Fruit fly (Drosophila melanogaster): ENCODE results near the gene CG42637.

The CG42637 gene

DNA sequence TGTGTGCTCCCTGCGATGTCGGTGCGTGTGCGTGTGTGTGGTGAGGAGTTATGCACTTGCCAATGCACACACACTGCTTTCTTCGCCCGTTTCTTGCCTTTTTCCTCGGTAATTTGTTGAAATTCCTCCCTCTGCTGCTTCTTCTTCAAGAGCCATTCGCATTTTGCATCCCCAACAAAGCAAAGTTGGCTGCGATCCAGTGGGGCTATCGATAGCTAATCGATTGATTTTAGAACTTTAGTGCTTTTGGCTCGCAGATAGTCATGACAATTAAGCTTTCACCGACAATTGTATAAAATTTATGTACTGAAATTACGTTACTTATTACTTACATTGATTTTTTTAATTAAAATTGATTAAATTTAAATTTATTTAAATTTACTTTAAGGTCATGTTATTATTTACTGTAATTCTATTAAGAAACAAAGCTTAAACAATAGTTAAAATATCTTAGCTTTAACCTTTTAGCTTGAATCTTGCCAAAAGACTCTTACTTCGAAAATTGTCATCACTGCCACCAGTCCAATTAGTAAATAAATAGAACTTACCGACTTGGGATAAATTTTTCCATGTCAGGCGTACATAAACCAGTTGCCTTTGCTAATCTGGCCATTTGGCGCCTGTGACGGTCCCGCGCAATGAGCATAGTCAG, 40.9 kb upstream of the CG42637 start, which contains the start of the genes trc and CG32221 (continued):
- TF ChIP-seq CG12391 (tag; optimal IDR thresholded peaks at IDR 0.05) (peak; percentile 53), Blimp-1 (GFP tag; optimal IDR thresholded peaks at IDR 0.05) (no peak), CG31365 (tag; optimal IDR thresholded peaks at IDR 0.05) (no peak), CG11696 (GFP tag; IDR thresholded peaks at IDR 0.05) (no peak), CG30403 (GFP tag; optimal IDR thresholded peaks at IDR 0.05) (peak; percentile 45), Pdp1 (GFP tag; optimal IDR thresholded peaks at IDR 0.05) (no peak), vvl (GFP tag; IDR thresholded peaks at IDR 0.05) (peak; percentile 44), CG12942 (GFP tag; optimal IDR thresholded peaks at IDR 0.05) (peak; percentile 27), CG1602 (GFP tag; optimal IDR thresholded peaks at IDR 0.05) (peak; percentile 17), CG11504 (tag; optimal IDR thresholded peaks at IDR 0.05) (no peak), ac (GFP tag; optimal IDR thresholded peaks at IDR 0.05) (no peak), PHDP (tag; optimal IDR thresholded peaks at IDR 0.05) (no peak), Poxn (GFP tag; IDR thresholded peaks at IDR 0.05) (no peak), ranshi (GFP tag; IDR thresholded peaks at IDR 0.05) (peak; percentile 42; the same call in 1 of the 2 replicates), Nf-YC (tag; optimal IDR thresholded peaks at IDR 0.05) (no peak), z (GFP tag; IDR thresholded peaks at IDR 0.05) (no peak), CG3065 (GFP tag; optimal IDR thresholded peaks at IDR 0.05) (no peak), CG30020 (tag; optimal IDR thresholded peaks at IDR 0.05) (peak; percentile 31), Neu2 (GFP tag; optimal IDR thresholded peaks at IDR 0.05; ENCODE audit: borderline replicate concordance) (no peak), tx (GFP tag; optimal IDR thresholded peaks at IDR 0.05) (no peak), CG2116 (GFP tag; optimal IDR thresholded peaks at IDR 0.05) (peak; percentile 62), jing (GFP tag; optimal IDR thresholded peaks at IDR 0.05) (no peak), Elba2 (GFP tag; optimal IDR thresholded peaks at IDR 0.05) (no peak), CG1832 (GFP tag; optimal IDR thresholded peaks at IDR 0.05) (no peak), MBD-R2 (GFP tag; IDR thresholded peaks at IDR 0.05) (peak; percentile 81), CG12744 (GFP tag; optimal IDR thresholded peaks at IDR 0.05) (no peak), h (optimal IDR thresholded peaks at IDR 0.05) (no peak), B-H2 (GFP tag; optimal IDR thresholded peaks at IDR 0.05) (peak; percentile 89), otp (GFP tag; IDR thresholded peaks at IDR 0.05) (no peak), pho (GFP tag; optimal IDR thresholded peaks at IDR 0.05) (peak; percentile 11), lilli (GFP tag; optimal IDR thresholded peaks at IDR 0.05) (no peak), CG12236 (GFP tag; optimal IDR thresholded peaks at IDR 0.05) (no peak), dmrt11E (tag; optimal IDR thresholded peaks at IDR 0.05) (peak; percentile 13), Xbp1 (GFP tag; optimal IDR thresholded peaks at IDR 0.05) (peak; percentile 52), luna (GFP tag; optimal IDR thresholded peaks at IDR 0.05) (no peak), fd64A (GFP tag; optimal IDR thresholded peaks at IDR 0.05) (no peak), pb (GFP tag; optimal IDR thresholded peaks at IDR 0.05) (no peak), CG7928 (GFP tag; optimal IDR thresholded peaks at IDR 0.05) (no peak), CG10543 (GFP tag; optimal IDR thresholded peaks at IDR 0.05) (no peak), CG11093 (GFP tag; IDR thresholded peaks at IDR 0.05) (no peak), CG4820 (GFP tag; optimal IDR thresholded peaks at IDR 0.05) (no peak), CG30431 (GFP tag; optimal IDR thresholded peaks at IDR 0.05) (no peak), CG13296 (GFP tag; optimal IDR thresholded peaks at IDR 0.05) (no peak), Ets97D (GFP tag; optimal IDR thresholded peaks at IDR 0.05) (peak; percentile 96), CG3995 (GFP tag; optimal IDR thresholded peaks at IDR 0.05) (peak; percentile 54), org-1 (GFP tag; optimal IDR thresholded peaks at IDR 0.05) (no peak), trem (tag; optimal IDR thresholded peaks at IDR 0.05) (peak; percentile 44), CG33557 (GFP tag; optimal IDR thresholded peaks at IDR 0.05) (peak; percentile 37), gt (GFP tag; IDR thresholded peaks at IDR 0.05) (0 out of 2 replicates have a peak, but pooled peaks have one; percentile 29), Hr51 (GFP tag; optimal IDR thresholded peaks at IDR 0.05) (no peak), CG10267 (tag; optimal IDR thresholded peaks at IDR 0.05) (peak; percentile 53)
